Worm (Caenorhabditis elegans) whole organism, late embryonic: ENCODE measurements around the gene rpl-43.

Experiments used
- K02D7.2 ChIP-seq: sonication (generic microtip); optimal IDR thresholded peaks from 2 replicates; lab custom pipeline; 2017; ENCODE audit warnings: mild to moderate bottlenecking, missing genetic modification characterization, missing compliant biosample characterization
- T23F11.4 ChIP-seq: fragments of 200-800 bp; sonication (Bioruptor generic); optimal IDR thresholded peaks from 2 replicates; lab custom pipeline; 2018; ENCODE audit warnings: mild to moderate bottlenecking, missing genetic modification characterization, missing compliant biosample characterization
- ceh-48 ChIP-seq: sonication (generic microtip); optimal IDR thresholded peaks from 2 replicates; lab custom pipeline; 2016; ENCODE audit warnings: missing genetic modification characterization, inconsistent platforms, missing compliant biosample characterization
- dmd-4 ChIP-seq: sonication (generic microtip); optimal IDR thresholded peaks from 2 replicates; lab custom pipeline; 2016; ENCODE audit warnings: borderline replicate concordance, missing genetic modification characterization, missing compliant biosample characterization
- sox-4 ChIP-seq: sonication (generic microtip); optimal IDR thresholded peaks from 2 replicates; lab custom pipeline; 2017; ENCODE audit warnings: mild to moderate bottlenecking, missing genetic modification characterization, inconsistent platforms, missing compliant biosample characterization
- tbx-2 ChIP-seq: sonication (generic microtip); optimal IDR thresholded peaks from 2 replicates; lab custom pipeline; 2016; ENCODE audit warnings: missing genetic modification characterization, missing compliant biosample characterization

ce11 chrII:14118391-14118790 lies 36.7 kb upstream of the rpl-43 start:
- TF ChIP-seq tbx-2 (no peak), K02D7.2 (tag; lab: Kevin White, UChicago) (no peak), dmd-4 (no peak), T23F11.4 (GFP tag; lab: Kevin White, UChicago) (no peak), sox-4 (tag; lab: Kevin White, UChicago) (no peak), ceh-48 (no peak)
